Worm (Caenorhabditis elegans) whole organism, L3 larva: ENCODE measurements around the gene C49C8.5.

Experiments used
- ama-1 ChIP-seq: fragments of 150-350 bp; optimal IDR thresholded peaks from 2 replicates; lab custom pipeline; 2018
- ceh-16 ChIP-seq: sonication (generic microtip); optimal IDR thresholded peaks from 2 replicates; lab custom pipeline; 2017; ENCODE audit warnings: missing biosample characterization, missing genetic modification characterization
- ceh-82 ChIP-seq: fragments of 150-350 bp; optimal IDR thresholded peaks from 2 replicates; lab custom pipeline; 2014; ENCODE audit warnings: missing biosample characterization, missing genetic modification characterization
- daf-12 ChIP-seq: fragments of 150-350 bp; optimal IDR thresholded peaks from 2 replicates; lab custom pipeline; 2014; ENCODE audit warnings: missing biosample characterization, missing genetic modification reagents, missing genetic modification characterization
- elt-3 ChIP-seq, 3 experiments: fragments of 150-350 bp in 1 of 3; sonication (generic microtip) in 2 of 3; optimal IDR thresholded peaks; 2 replicates in 2 of 3; 4 replicates in 1 of 3; lab custom pipeline; 2014 to 2017; ENCODE audit warnings: missing biosample characterization in 3 of 3, missing genetic modification characterization in 3 of 3
- lin-39 ChIP-seq: fragments of 150-350 bp; optimal IDR thresholded peaks from 2 replicates; lab custom pipeline; 2018; ENCODE audit warnings: missing biosample characterization, missing genetic modification reagents, missing genetic modification characterization
- mml-1 ChIP-seq: fragments of 150-350 bp; sonication (generic microtip); optimal IDR thresholded peaks from 3 replicates; lab custom pipeline; 2014; ENCODE audit warnings: missing biosample characterization, missing genetic modification characterization
- nfya-1 ChIP-seq: sonication (generic microtip); optimal IDR thresholded peaks from 2 replicates; lab custom pipeline; 2017; ENCODE audit warnings: missing genetic modification characterization, mild to moderate bottlenecking, missing compliant biosample characterization, antibody characterized with exemption, moderate library complexity; ENCODE audit not compliant: insufficient read depth
- nhr-237 ChIP-seq: fragments of 150-350 bp; optimal IDR thresholded peaks from 2 replicates; lab custom pipeline; 2014; ENCODE audit warnings: missing biosample characterization, missing genetic modification characterization
- nhr-67 ChIP-seq: fragments of 150-350 bp; optimal IDR thresholded peaks from 2 replicates; lab custom pipeline; 2014; ENCODE audit warnings: missing biosample characterization, missing genetic modification characterization
- pqm-1 ChIP-seq: fragments of 150-350 bp; optimal IDR thresholded peaks from 2 replicates; lab custom pipeline; 2017; ENCODE audit warnings: missing biosample characterization, missing genetic modification characterization, inconsistent platforms
- snpc-4 ChIP-seq: fragments of 150-350 bp; optimal IDR thresholded peaks from 2 replicates; lab custom pipeline; 2014; ENCODE audit warnings: missing biosample characterization, missing genetic modification characterization
- unc-39 ChIP-seq: sonication (generic microtip); optimal IDR thresholded peaks from 4 replicates; lab custom pipeline; 2017; ENCODE audit warnings: missing biosample characterization, missing genetic modification characterization
- ztf-4 ChIP-seq: fragments of 150-350 bp; optimal IDR thresholded peaks from 2 replicates; lab custom pipeline; 2014; ENCODE audit warnings: missing biosample characterization, missing genetic modification characterization

DNA sequence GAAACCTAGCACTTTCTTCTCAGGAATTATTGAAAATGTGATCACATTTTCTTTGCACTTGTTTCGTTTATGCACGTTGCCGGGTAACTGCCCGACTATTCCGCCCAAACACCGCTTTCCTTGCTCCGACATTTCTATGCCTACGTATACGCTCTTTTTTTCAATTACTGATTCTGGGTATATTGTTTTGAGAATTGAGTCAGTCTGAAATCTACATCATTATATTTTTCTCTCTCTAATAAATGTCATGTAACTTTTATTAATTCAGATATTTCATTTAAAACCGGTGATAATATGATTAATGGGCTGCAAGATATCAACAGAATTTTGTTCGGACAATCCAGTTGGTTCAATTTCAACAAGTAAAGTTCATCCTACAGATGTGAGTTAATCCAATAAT is 44.0 kb upstream of the C49C8.5 start, which contains the start of gene ttll-11:
- TF ChIP-seq ama-1 (no peak), snpc-4 (tag; lab: Kevin White, UChicago) (no peak), ceh-16 (tag; lab: Kevin White, UChicago) (no peak), unc-39 (tag; lab: Kevin White, UChicago) (no peak), elt-3 (tag; optimal IDR thresholded peaks at IDR 0.05; lab: Kevin White, UChicago) (no peak), lin-39 (tag; lab: Kevin White, UChicago) (no peak), nfya-1 (tag; lab: Kevin White, UChicago) (no peak), nhr-237 (no peak), ztf-4 (tag; lab: Kevin White, UChicago) (no peak), pqm-1 (no peak), nhr-67 (no peak), daf-12 (tag; lab: Kevin White, UChicago) (no peak), mml-1 (no peak), ceh-82 (tag; lab: Kevin White, UChicago) (no peak)
